Worm (Caenorhabditis elegans): ENCODE results near the gene rhi-1.

Gene rhi-1

DNA sequence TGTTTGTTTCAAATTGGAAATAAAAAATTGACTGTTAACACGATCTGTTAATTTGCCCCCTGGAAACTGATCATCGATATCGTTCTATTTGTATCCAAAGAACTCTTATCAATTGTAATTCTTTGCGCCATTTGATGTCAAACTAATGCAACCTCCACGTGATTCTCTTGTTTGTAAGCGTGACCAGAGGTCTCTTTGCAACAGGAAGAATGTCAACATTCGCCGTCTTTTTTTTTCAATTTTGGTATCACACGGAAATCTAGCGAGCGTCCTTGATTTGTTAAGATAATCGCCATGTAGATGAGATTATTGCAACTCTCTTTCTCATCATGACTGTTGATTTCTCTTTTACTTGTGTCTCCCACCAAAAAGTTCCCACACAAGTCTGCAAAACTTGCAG lies 20.6 kb downstream of the rhi-1 start (continued):
- TF ChIP-seq ztf-26 (tag; optimal IDR thresholded peaks at IDR 0.05) (peak; percentile 59), ztf-22 (GFP tag; optimal IDR thresholded peaks at IDR 0.05) (no peak), nhr-120 (GFP tag; IDR thresholded peaks at IDR 0.05) (no peak), let-607 (tag; optimal IDR thresholded peaks at IDR 0.05) (peak in 1 of 2 experiments; percentile 2), athp-1 (tag; optimal IDR thresholded peaks at IDR 0.05) (no peak), rec-8 (tag; optimal IDR thresholded peaks at IDR 0.05) (no peak), lin-54 (GFP tag; optimal IDR thresholded peaks at IDR 0.05) (no peak), T26A5.8 (tag; optimal IDR thresholded peaks at IDR 0.05) (no peak), F52B5.7 (tag; optimal IDR thresholded peaks at IDR 0.05) (no peak), tbp1 (GFP tag; optimal IDR thresholded peaks at IDR 0.05) (peak; percentile 23), mcd-1 (GFP tag; IDR thresholded peaks at IDR 0.05) (no peak), zim-3 (tag; optimal IDR thresholded peaks at IDR 0.05) (no peak), aptf-2 (GFP tag; conservative IDR thresholded peaks at IDR 0.05) (no peak), hlh-12 (tag; optimal IDR thresholded peaks at IDR 0.05) (no peak), F22D6.2 (tag; optimal IDR thresholded peaks at IDR 0.05) (no peak)

DNA sequence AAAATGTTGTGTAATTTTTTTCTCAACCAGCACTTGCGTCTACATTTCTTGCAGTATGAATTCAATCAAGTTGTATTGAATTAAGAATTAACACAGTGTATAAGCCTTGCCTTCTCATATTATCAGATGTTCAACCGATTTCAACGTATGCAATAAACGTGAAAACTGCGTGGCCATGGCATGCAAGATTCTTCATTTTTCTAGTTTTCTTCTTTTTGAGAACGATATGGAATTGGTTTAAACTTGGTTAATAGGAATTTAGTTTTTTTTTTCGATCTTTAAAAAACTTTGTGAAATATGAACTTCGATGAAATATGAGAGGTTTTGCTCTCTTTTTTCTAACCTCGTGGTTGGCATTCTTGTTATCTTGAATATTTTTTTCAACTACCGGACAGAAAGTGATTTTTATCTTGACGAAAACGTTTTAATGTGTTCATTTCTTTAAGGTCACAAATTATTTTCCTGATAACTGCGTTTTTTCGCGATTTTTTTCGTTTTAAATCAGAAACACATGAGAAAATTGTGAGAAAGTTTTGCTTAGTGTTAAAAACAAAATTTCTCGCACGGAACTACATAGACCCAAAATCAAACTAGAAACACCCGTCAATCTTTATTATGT lies 22.2 kb downstream of the rhi-1 start:
- TF ChIP-seq lin-40 (tag; optimal IDR thresholded peaks at IDR 0.05) = peak; percentile 16
- no peak for TF ChIP-seq F57C9.4 (tag; optimal IDR thresholded peaks at IDR 0.05)
- TF ChIP-seq zfh-2 (GFP tag; conservative IDR thresholded peaks at IDR 0.05) = no peak
- peak; percentile 77 for TF ChIP-seq nhr-80 (tag; optimal IDR thresholded peaks at IDR 0.05)

DNA sequence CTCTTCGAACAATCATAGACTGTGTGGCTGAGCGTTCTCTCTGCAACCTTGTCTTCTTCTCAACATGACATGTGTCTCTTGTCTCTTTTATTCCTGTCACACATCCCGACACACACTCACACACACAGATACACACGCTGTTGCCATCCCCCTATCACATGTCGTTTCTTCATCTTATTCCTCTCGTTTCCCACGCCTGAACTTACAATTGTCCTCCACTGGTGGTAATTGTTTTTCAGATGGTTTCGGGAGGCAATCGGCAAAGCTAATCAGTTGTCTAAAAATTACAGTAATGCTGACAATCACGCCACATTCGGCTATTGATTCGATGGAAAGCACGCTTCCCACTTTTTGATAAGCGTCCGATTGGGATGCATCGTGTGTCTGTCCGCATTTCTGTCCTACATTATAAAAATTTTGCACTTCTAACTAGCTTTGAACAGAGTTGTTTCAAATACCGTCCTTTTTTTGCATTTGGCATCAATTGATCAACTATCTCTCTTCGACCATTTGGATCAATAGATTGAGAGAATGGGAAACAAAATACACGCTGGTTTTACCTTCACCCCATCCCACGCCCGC lies 23.9 kb downstream of the rhi-1 start, which contains the start of gene nhr-35:
TSS of gene nhr-35 (plus strand) at position 532 of the 582 bp plus-strand sequence.
- TF ChIP-seq chd-7 (tag; optimal IDR thresholded peaks at IDR 0.05) (peak; percentile 70), nhr-90 (tag; optimal IDR thresholded peaks at IDR 0.05) (peak; percentile 72), K11D2.4 (GFP tag; IDR thresholded peaks at IDR 0.05) (peak; percentile 64; the same call in 1 of the 2 replicates), dpff-1 (tag; optimal IDR thresholded peaks at IDR 0.05) (no peak), cebp-2 (GFP tag; IDR thresholded peaks at IDR 0.05) (no peak), ztf-3 (GFP tag; optimal IDR thresholded peaks at IDR 0.05) (peak; percentile 26), mcd-1 (GFP tag; IDR thresholded peaks at IDR 0.05) (peak; percentile 38; the same call in 1 of the 2 replicates), hrde-1 (tag; optimal IDR thresholded peaks at IDR 0.05; ENCODE audit: borderline replicate concordance) (no peak), snpc-4 (GFP tag; optimal IDR thresholded peaks at IDR 0.05) (no peak), snpc-4 (tag; optimal IDR thresholded peaks at IDR 0.05) (peak in 3 of 4 experiments; percentile 33 to 46 (median 44)), Y56A3A.18 (GFP tag; IDR thresholded peaks at IDR 0.05) (no peak), ztf-25 (GFP tag; IDR thresholded peaks at IDR 0.05) (no peak), K12H6.12 (tag; optimal IDR thresholded peaks at IDR 0.05) (peak; percentile 29), nfya-2 (GFP tag; IDR thresholded peaks at IDR 0.05) (no peak), somi-1 (GFP tag; optimal IDR thresholded peaks at IDR 0.05) (peak; percentile 80), xnd-1 (tag; optimal IDR thresholded peaks at IDR 0.05) (no peak), D2030.7 (GFP tag; IDR thresholded peaks at IDR 0.05) (no peak), ets-4 (GFP tag; optimal IDR thresholded peaks at IDR 0.05) (peak; percentile 93), nhr-80 (tag; optimal IDR thresholded peaks at IDR 0.05) (peak; percentile 100), F49E8.2 (tag; optimal IDR thresholded peaks at IDR 0.05; ENCODE audit: insufficient read depth) (no peak), die-1 (tag; optimal IDR thresholded peaks at IDR 0.05) (peak; percentile 22), unc-130 (GFP tag; optimal IDR thresholded peaks at IDR 0.05) (no peak), lin-54 (GFP tag; optimal IDR thresholded peaks at IDR 0.05) (peak; percentile 27), gei-17 (GFP tag; optimal IDR thresholded peaks at IDR 0.05) (peak; percentile 33), ztf-26 (tag; optimal IDR thresholded peaks at IDR 0.05) (peak; percentile 84), atf-7 (tag; optimal IDR thresholded peaks at IDR 0.05) (peak; percentile 91), attf-3 (GFP tag; conservative IDR thresholded peaks at IDR 0.05) (no peak), dpl-1 (GFP tag; optimal IDR thresholded peaks at IDR 0.05) (no peak), hmg-1.2 (GFP tag; IDR thresholded peaks at IDR 0.05) (peak; percentile 42), nfyb-1 (GFP tag; IDR thresholded peaks at IDR 0.05) (peak; percentile 82)
